Fruit fly (Drosophila melanogaster) whole organism, embryonic: Measurements from ENCODE around the gene uif.
A peak's percentile ranks its signal among the peaks of the same experiment; 100 is the strongest.

Source experiments
- Bgb ChIP-seq: fragments of 200-800 bp; sonication (Bioruptor generic); IDR thresholded peaks from 2 replicates; pipeline ENCODE4 v1.3.6; 2022; ENCODE audit warnings: missing biosample characterization, missing genetic modification characterization; ENCODE audit not compliant: partially characterized antibody
- CG11560 ChIP-seq: fragments of 200-800 bp; sonication (Bioruptor generic); IDR thresholded peaks from 3 replicates; pipeline ENCODE4 v1.3.6; 2022; ENCODE audit warnings: missing biosample characterization, missing genetic modification characterization
- CG12155 ChIP-seq: fragments of 200-800 bp; sonication (Bioruptor generic); optimal IDR thresholded peaks from 3 replicates; lab custom pipeline; 2016; ENCODE audit warnings: missing biosample characterization, missing genetic modification characterization
- CG12236 ChIP-seq: fragments of 200-800 bp; sonication (Bioruptor generic); optimal IDR thresholded peaks from 2 replicates; lab custom pipeline; 2016; ENCODE audit warnings: missing biosample characterization, missing genetic modification characterization
- CG12942 ChIP-seq: fragments of 200-800 bp; sonication (Bioruptor generic); optimal IDR thresholded peaks from 3 replicates; lab custom pipeline; 2016; ENCODE audit warnings: missing biosample characterization, missing genetic modification characterization
- CG13287 ChIP-seq: fragments of 200-800 bp; sonication (Bioruptor generic); IDR thresholded peaks from 2 replicates; pipeline ENCODE4 v1.3.6; 2022; ENCODE audit warnings: missing biosample characterization, missing genetic modification characterization; ENCODE audit not compliant: partially characterized antibody
- CG14710 ChIP-seq: fragments of 200-800 bp; sonication (Bioruptor generic); optimal IDR thresholded peaks from 3 replicates; lab custom pipeline; 2019; ENCODE audit warnings: missing biosample characterization, mild to moderate bottlenecking, missing genetic modification characterization, moderate library complexity
- CG14965 ChIP-seq: fragments of 200-800 bp; sonication (Bioruptor generic); optimal IDR thresholded peaks from 2 replicates; lab custom pipeline; 2016; ENCODE audit warnings: missing biosample characterization, missing genetic modification characterization, borderline replicate concordance
- CG15269 ChIP-seq: fragments of 200-800 bp; sonication (Bioruptor generic); optimal IDR thresholded peaks from 2 replicates; lab custom pipeline; 2018; ENCODE audit warnings: missing biosample characterization, mild to moderate bottlenecking, missing genetic modification characterization, moderate library complexity
- CG17359 ChIP-seq: fragments of 200-800 bp; sonication (Bioruptor generic); optimal IDR thresholded peaks from 3 replicates; lab custom pipeline; 2018; ENCODE audit warnings: missing biosample characterization, mild to moderate bottlenecking, missing genetic modification characterization, moderate library complexity
- CG17829 ChIP-seq: fragments of 200-800 bp; optimal IDR thresholded peaks from 2 replicates; lab custom pipeline; 2019; ENCODE audit warnings: missing biosample characterization, mild to moderate bottlenecking, missing genetic modification characterization, moderate library complexity
- CG18262 ChIP-seq: fragments of 200-800 bp; optimal IDR thresholded peaks from 3 replicates; lab custom pipeline; 2019; ENCODE audit warnings: missing biosample characterization, mild to moderate bottlenecking, missing genetic modification characterization, moderate library complexity
- CG31365 ChIP-seq: fragments of 200-800 bp; sonication (Bioruptor generic); optimal IDR thresholded peaks from 2 replicates; lab custom pipeline; 2018; ENCODE audit warnings: missing biosample characterization, mild to moderate bottlenecking, missing genetic modification characterization
- CG3838 ChIP-seq: fragments of 200-800 bp; sonication (Bioruptor generic); optimal IDR thresholded peaks from 3 replicates; lab custom pipeline; 2016; ENCODE audit warnings: missing biosample characterization, missing genetic modification characterization
- CG3995 ChIP-seq: fragments of 200-800 bp; sonication (Bioruptor generic); optimal IDR thresholded peaks from 3 replicates; lab custom pipeline; 2016; ENCODE audit warnings: missing biosample characterization, missing genetic modification characterization
- CG4328 ChIP-seq: fragments of 200-800 bp; sonication (Bioruptor generic); optimal IDR thresholded peaks from 3 replicates; lab custom pipeline; 2017; ENCODE audit warnings: missing biosample characterization, missing genetic modification reagents, missing genetic modification characterization
- CG6175 ChIP-seq: fragments of 200-800 bp; sonication (Bioruptor generic); IDR thresholded peaks from 3 replicates; pipeline ENCODE4 v1.3.6; 2022; ENCODE audit warnings: missing biosample characterization, missing genetic modification characterization
- CG7271 ChIP-seq: fragments of 200-800 bp; sonication (Bioruptor generic); optimal IDR thresholded peaks from 2 replicates; lab custom pipeline; 2018; ENCODE audit warnings: missing biosample characterization, mild to moderate bottlenecking, missing genetic modification characterization, moderate library complexity
- CG7556 ChIP-seq: fragments of 200-800 bp; sonication (Bioruptor generic); optimal IDR thresholded peaks from 2 replicates; lab custom pipeline; 2017; ENCODE audit warnings: missing biosample characterization, mild to moderate bottlenecking, missing genetic modification characterization
- CG8765 ChIP-seq: fragments of 200-800 bp; sonication (Bioruptor generic); IDR thresholded peaks from 2 replicates; pipeline ENCODE4 v1.3.6; 2022; ENCODE audit warnings: missing biosample characterization, missing genetic modification characterization
- CG9817 ChIP-seq: fragments of 200-800 bp; sonication (Bioruptor generic); optimal IDR thresholded peaks from 2 replicates; lab custom pipeline; 2018; ENCODE audit warnings: missing biosample characterization, mild to moderate bottlenecking, missing genetic modification characterization, moderate library complexity
- Dip3 ChIP-seq: fragments of 200-800 bp; sonication (Bioruptor generic); optimal IDR thresholded peaks from 3 replicates; lab custom pipeline; 2016; ENCODE audit warnings: missing biosample characterization, missing genetic modification characterization
- Dp ChIP-seq: fragments of 200-800 bp; sonication (Bioruptor generic); optimal IDR thresholded peaks from 2 replicates; lab custom pipeline; 2018; ENCODE audit warnings: missing biosample characterization, mild to moderate bottlenecking, missing genetic modification characterization, moderate library complexity
- Ets65A ChIP-seq: fragments of 200-800 bp; sonication (Bioruptor generic); peaks from one replicate; lab custom pipeline; 2016; ENCODE audit warnings: missing biosample characterization, missing genetic modification characterization
- HLH4C ChIP-seq: fragments of 200-800 bp; sonication (Bioruptor generic); IDR thresholded peaks from 3 replicates; pipeline ENCODE4 v1.3.6; 2022; ENCODE audit warnings: missing biosample characterization, missing genetic modification characterization; ENCODE audit not compliant: partially characterized antibody
- Hey ChIP-seq: fragments of 200-800 bp; sonication (Bioruptor generic); optimal IDR thresholded peaks from 3 replicates; lab custom pipeline; 2018; ENCODE audit warnings: missing biosample characterization, mild to moderate bottlenecking, missing genetic modification characterization
- Mad ChIP-seq: fragments of 200-800 bp; sonication (Bioruptor generic); optimal IDR thresholded peaks from 2 replicates; lab custom pipeline; 2016; ENCODE audit warnings: missing biosample characterization, missing genetic modification characterization
- Meics ChIP-seq: fragments of 200-800 bp; sonication (Bioruptor generic); optimal IDR thresholded peaks from 2 replicates; lab custom pipeline; 2017; ENCODE audit warnings: missing biosample characterization, mild to moderate bottlenecking, missing genetic modification characterization
- Rx ChIP-seq: fragments of 200-800 bp; sonication (Bioruptor generic); IDR thresholded peaks from 2 replicates; pipeline ENCODE4 v1.3.6; 2022; ENCODE audit warnings: missing biosample characterization, missing genetic modification characterization
- Ssrp ChIP-seq: fragments of 200-800 bp; sonication (Bioruptor generic); optimal IDR thresholded peaks from 2 replicates; lab custom pipeline; 2018; ENCODE audit warnings: missing biosample characterization, mild to moderate bottlenecking, missing genetic modification characterization, moderate library complexity
- Stat92E ChIP-seq, 3 experiments: fragments of >200 bp in 2 of 3; fragments of 200-800 bp in 1 of 3; sonication (Bioruptor generic) in 1 of 3; optimal IDR thresholded peaks; 2 replicates each; lab custom pipeline; 2017 to 2019; ENCODE audit warnings: missing biosample characterization in 3 of 3, missing genetic modification characterization in 3 of 3, mild to moderate bottlenecking in 1 of 3, moderate library complexity in 1 of 3
- bab2 ChIP-seq: fragments of 200-800 bp; sonication (Bioruptor generic); optimal IDR thresholded peaks from 2 replicates; lab custom pipeline; 2016; ENCODE audit warnings: missing biosample characterization, missing genetic modification characterization
- btn ChIP-seq: fragments of 200-800 bp; sonication (Bioruptor generic); optimal IDR thresholded peaks from 2 replicates; lab custom pipeline; 2016; ENCODE audit warnings: missing biosample characterization, missing genetic modification characterization
- chinmo ChIP-seq: fragments of 200-800 bp; sonication (Bioruptor generic); IDR thresholded peaks from 4 replicates; pipeline ENCODE4 v1.3.6; 2022; ENCODE audit warnings: missing biosample characterization, missing genetic modification characterization; ENCODE audit not compliant: partially characterized antibody
- ci ChIP-seq: fragments of 200-800 bp; sonication (Bioruptor generic); IDR thresholded peaks from 3 replicates; pipeline ENCODE4 v1.3.6; 2022; ENCODE audit warnings: missing biosample characterization, missing genetic modification characterization
- crc ChIP-seq: fragments of 200-800 bp; sonication (Bioruptor generic); optimal IDR thresholded peaks from 2 replicates; lab custom pipeline; 2016; ENCODE audit warnings: missing biosample characterization, missing genetic modification characterization
- crol ChIP-seq: fragments of 200-800 bp; sonication (Bioruptor generic); IDR thresholded peaks from 2 replicates; pipeline ENCODE4 v1.3.6; 2022; ENCODE audit warnings: missing biosample characterization, missing genetic modification characterization
- dpn ChIP-seq, 2 experiments: fragments of 200-800 bp; sonication (Bioruptor generic); optimal IDR thresholded peaks; 3 replicates each; lab custom pipeline; 2016; ENCODE audit warnings: missing biosample characterization in 2 of 2, missing genetic modification characterization in 2 of 2
- ewg ChIP-seq: fragments of 200-800 bp; sonication (Bioruptor generic); optimal IDR thresholded peaks from 3 replicates; lab custom pipeline; 2017; ENCODE audit warnings: mild to moderate bottlenecking, missing biosample characterization, missing genetic modification reagents, missing genetic modification characterization
- eyg ChIP-seq: fragments of 200-800 bp; sonication (Bioruptor generic); optimal IDR thresholded peaks from 3 replicates; lab custom pipeline; 2016; ENCODE audit warnings: missing biosample characterization, missing genetic modification characterization
- fd3F ChIP-seq: fragments of 200-800 bp; sonication (Bioruptor generic); optimal IDR thresholded peaks from 2 replicates; lab custom pipeline; 2018; ENCODE audit warnings: missing biosample characterization, mild to moderate bottlenecking, missing genetic modification characterization, moderate library complexity
- gcm2 ChIP-seq: fragments of 200-800 bp; sonication (Bioruptor generic); optimal IDR thresholded peaks from 2 replicates; lab custom pipeline; 2016; ENCODE audit warnings: missing biosample characterization, missing genetic modification characterization
- hbn ChIP-seq: fragments of 200-800 bp; sonication (Bioruptor generic); IDR thresholded peaks from 2 replicates; pipeline ENCODE4 v1.3.6; 2022; ENCODE audit warnings: missing biosample characterization, missing genetic modification characterization; ENCODE audit not compliant: partially characterized antibody
- knrl ChIP-seq: fragments of 200-800 bp; sonication (Bioruptor generic); IDR thresholded peaks from 3 replicates; pipeline ENCODE4 v1.3.6; 2022; ENCODE audit warnings: missing biosample characterization, missing genetic modification characterization; ENCODE audit not compliant: partially characterized antibody
- lmd ChIP-seq: fragments of 200-800 bp; sonication (Bioruptor generic); IDR thresholded peaks from 2 replicates; pipeline ENCODE4 v1.3.6; 2022; ENCODE audit warnings: missing biosample characterization, missing genetic modification characterization
- sisA ChIP-seq: fragments of 200-800 bp; sonication (Bioruptor generic); IDR thresholded peaks from 2 replicates; pipeline ENCODE4 v1.3.6; 2022; ENCODE audit warnings: missing biosample characterization, missing genetic modification characterization
- stwl ChIP-seq: fragments of 200-800 bp; sonication (Bioruptor generic); optimal IDR thresholded peaks from 3 replicates; lab custom pipeline; 2018; ENCODE audit warnings: missing biosample characterization, mild to moderate bottlenecking, missing genetic modification characterization, moderate library complexity
- tna ChIP-seq: fragments of 200-800 bp; sonication (Bioruptor generic); IDR thresholded peaks from 2 replicates; pipeline ENCODE4 v1.3.6; 2022; ENCODE audit warnings: missing biosample characterization, missing genetic modification characterization; ENCODE audit not compliant: partially characterized antibody
- tup ChIP-seq: fragments of 200-800 bp; sonication (Bioruptor generic); optimal IDR thresholded peaks from 2 replicates; lab custom pipeline; 2016; ENCODE audit warnings: missing biosample characterization, mild to moderate bottlenecking, missing genetic modification characterization, moderate library complexity
- vnd ChIP-seq: fragments of 200-800 bp; sonication (Bioruptor generic); IDR thresholded peaks from 3 replicates; pipeline ENCODE4 v1.3.6; 2022; ENCODE audit warnings: missing biosample characterization, missing genetic modification characterization; ENCODE audit not compliant: partially characterized antibody

Gene uif

DNA sequence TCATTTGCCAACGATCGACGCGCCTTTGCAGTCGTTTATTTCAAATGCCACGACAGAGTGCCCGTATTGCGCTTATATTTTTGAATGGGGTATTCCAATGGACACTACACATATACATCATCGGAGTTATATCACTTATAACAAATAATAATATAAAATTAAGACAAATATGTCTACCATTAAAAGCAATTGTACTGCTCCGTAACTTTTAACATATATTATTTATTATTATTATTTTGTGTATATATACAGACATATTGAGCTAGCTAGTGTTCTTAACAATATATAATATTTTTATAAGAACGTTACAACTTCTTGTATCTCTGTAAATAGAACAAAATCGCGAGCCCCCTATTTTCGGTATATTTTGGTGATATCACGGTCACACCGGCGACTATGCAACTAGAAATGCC, 46.1 kb downstream of the uif start, which contains the start of the genes sip2 and Coprox (continued):
- peak; percentile 67 for TF ChIP-seq Ets65A
- TF ChIP-seq ewg (GFP tag; lab: Kevin White, UChicago): peak; percentile 27
- peak; percentile 43; the same call in 1 of the 2 replicates for TF ChIP-seq sisA (GFP tag; lab: Robert Waterston, UW)
- peak; percentile 68 for TF ChIP-seq CG17359
- TF ChIP-seq CG15269 (tag; lab: Kevin White, UChicago): no peak
- no peak for TF ChIP-seq crc (GFP tag; lab: Kevin White, UChicago)
- TF ChIP-seq Rx: no peak
- TF ChIP-seq fd3F (GFP tag; lab: Kevin White, UChicago): peak; percentile 50
- peak in 1 of 3 experiments; percentile 15 for TF ChIP-seq Stat92E (GFP tag; optimal IDR thresholded peaks at IDR 0.05; lab: Kevin White, UChicago)
- no peak for TF ChIP-seq CG14965 (GFP tag; lab: Kevin White, UChicago)
- no peak for TF ChIP-seq CG12236
- TF ChIP-seq ci (GFP tag; lab: Robert Waterston, UW): 0 out of 3 replicates have a peak, but pooled peaks have one; percentile 45
- no peak for TF ChIP-seq vnd
- TF ChIP-seq lmd: peak; percentile 55; the same call in 1 of the 2 replicates
- TF ChIP-seq tna (GFP tag; lab: Robert Waterston, UW): no peak
- TF ChIP-seq tup (GFP tag; lab: Kevin White, UChicago): no peak
- TF ChIP-seq Hey: no peak
- TF ChIP-seq Ssrp (tag; lab: Kevin White, UChicago): peak; percentile 73
- TF ChIP-seq knrl (GFP tag; lab: Robert Waterston, UW): no peak
- TF ChIP-seq CG6175 (GFP tag; lab: Robert Waterston, UW): no peak
- peak; percentile 71 for TF ChIP-seq CG7556 (GFP tag; lab: Kevin White, UChicago)
- no peak for TF ChIP-seq eyg
- TF ChIP-seq CG9817: peak; percentile 66
- TF ChIP-seq CG3995 (GFP tag; lab: Kevin White, UChicago): peak; percentile 62
- TF ChIP-seq CG31365 (tag; lab: Kevin White, UChicago): no peak
- no peak for TF ChIP-seq CG8765 (GFP tag; lab: Robert Waterston, UW)
- TF ChIP-seq Mad: no peak
- TF ChIP-seq CG4328 (GFP tag; lab: Kevin White, UChicago): peak; percentile 47
- TF ChIP-seq btn: no peak
- TF ChIP-seq gcm2: no peak
- TF ChIP-seq CG14710 (tag; lab: Kevin White, UChicago): peak; percentile 89
- peak; percentile 82 for TF ChIP-seq CG18262 (tag; lab: Kevin White, UChicago)
- no peak for TF ChIP-seq HLH4C (GFP tag; lab: Robert Waterston, UW)
- TF ChIP-seq CG12942 (GFP tag; lab: Kevin White, UChicago): peak; percentile 50
- no peak for TF ChIP-seq Bgb (GFP tag; lab: Robert Waterston, UW)
- TF ChIP-seq chinmo (GFP tag; lab: Robert Waterston, UW): 0 out of 4 replicates have a peak, but pooled peaks have one; percentile 22
- TF ChIP-seq CG12155 (GFP tag; lab: Kevin White, UChicago): peak; percentile 54
- TF ChIP-seq crol (GFP tag; lab: Robert Waterston, UW): no peak
- TF ChIP-seq dpn (GFP tag; optimal IDR thresholded peaks at IDR 0.05; lab: Kevin White, UChicago): peak in 1 of 2 experiments; percentile 71
- peak; percentile 88 for TF ChIP-seq CG17829
- TF ChIP-seq CG11560 (tag; lab: Robert Waterston, UW): no peak
- no peak for TF ChIP-seq CG3838 (GFP tag; lab: Kevin White, UChicago)
- peak; percentile 1 for TF ChIP-seq bab2
- peak; percentile 87 for TF ChIP-seq Dp
- no peak for TF ChIP-seq CG13287 (GFP tag; lab: Robert Waterston, UW)
- TF ChIP-seq hbn (GFP tag; lab: Robert Waterston, UW): no peak
- TF ChIP-seq Meics (GFP tag; lab: Kevin White, UChicago): peak; percentile 79
- TF ChIP-seq CG7271: peak; percentile 62
- no peak for TF ChIP-seq Dip3 (GFP tag; lab: Kevin White, UChicago)
- TF ChIP-seq stwl (tag; lab: Kevin White, UChicago): peak; percentile 57
